Fruit fly (Drosophila melanogaster) whole organism, embryonic: ENCODE data around the gene Tengl3.

Experiments used
- B-H2 ChIP-seq: fragments of 200-800 bp; sonication (Bioruptor generic); optimal IDR thresholded peaks from 2 replicates; lab custom pipeline; 2018; ENCODE audit warnings: missing biosample characterization, mild to moderate bottlenecking, missing genetic modification characterization
- Bgb ChIP-seq: fragments of 200-800 bp; sonication (Bioruptor generic); IDR thresholded peaks from 2 replicates; pipeline ENCODE4 v1.3.6; 2022; ENCODE audit warnings: missing biosample characterization, missing genetic modification characterization; ENCODE audit not compliant: partially characterized antibody
- CG11560 ChIP-seq: fragments of 200-800 bp; sonication (Bioruptor generic); IDR thresholded peaks from 3 replicates; pipeline ENCODE4 v1.3.6; 2022; ENCODE audit warnings: missing biosample characterization, missing genetic modification characterization
- CG12942 ChIP-seq: fragments of 200-800 bp; sonication (Bioruptor generic); optimal IDR thresholded peaks from 3 replicates; lab custom pipeline; 2016; ENCODE audit warnings: missing biosample characterization, missing genetic modification characterization
- CG13123 ChIP-seq: fragments of 200-800 bp; sonication (Bioruptor generic); optimal IDR thresholded peaks from 2 replicates; lab custom pipeline; 2016; ENCODE audit warnings: missing biosample characterization, missing genetic modification characterization
- CG13287 ChIP-seq: fragments of 200-800 bp; sonication (Bioruptor generic); IDR thresholded peaks from 2 replicates; pipeline ENCODE4 v1.3.6; 2022; ENCODE audit warnings: missing biosample characterization, missing genetic modification characterization; ENCODE audit not compliant: partially characterized antibody
- CG13775 ChIP-seq: fragments of 200-800 bp; sonication (Bioruptor generic); optimal IDR thresholded peaks from 3 replicates; lab custom pipeline; 2017; ENCODE audit warnings: missing biosample characterization, mild to moderate bottlenecking, missing genetic modification characterization
- CG16813 ChIP-seq: fragments of 200-800 bp; sonication (Bioruptor generic); IDR thresholded peaks from 3 replicates; pipeline ENCODE4 v1.3.6; 2022; ENCODE audit warnings: missing biosample characterization, missing genetic modification characterization; ENCODE audit not compliant: partially characterized antibody
- CG17186 ChIP-seq: fragments of 200-800 bp; sonication (Bioruptor generic); optimal IDR thresholded peaks from 3 replicates; lab custom pipeline; 2017; ENCODE audit warnings: missing biosample characterization, missing genetic modification reagents, missing genetic modification characterization
- CG17829 ChIP-seq: fragments of 200-800 bp; optimal IDR thresholded peaks from 2 replicates; lab custom pipeline; 2019; ENCODE audit warnings: missing biosample characterization, mild to moderate bottlenecking, missing genetic modification characterization, moderate library complexity
- CG1792 ChIP-seq: fragments of 200-800 bp; sonication (Bioruptor generic); optimal IDR thresholded peaks from 2 replicates; lab custom pipeline; 2016; ENCODE audit warnings: missing biosample characterization, missing genetic modification characterization
- CG1832 ChIP-seq: fragments of 200-800 bp; sonication (Bioruptor generic); optimal IDR thresholded peaks from 2 replicates; lab custom pipeline; 2017; ENCODE audit warnings: missing biosample characterization, mild to moderate bottlenecking, missing genetic modification characterization, inconsistent platforms
- CG30431 ChIP-seq: fragments of 200-800 bp; sonication (Bioruptor generic); optimal IDR thresholded peaks from 2 replicates; lab custom pipeline; 2017; ENCODE audit warnings: missing biosample characterization, missing genetic modification characterization
- CG31365 ChIP-seq: fragments of 200-800 bp; sonication (Bioruptor generic); optimal IDR thresholded peaks from 2 replicates; lab custom pipeline; 2018; ENCODE audit warnings: missing biosample characterization, mild to moderate bottlenecking, missing genetic modification characterization
- CG33557 ChIP-seq: fragments of 200-800 bp; sonication (Bioruptor generic); optimal IDR thresholded peaks from 2 replicates; lab custom pipeline; 2019; ENCODE audit warnings: missing biosample characterization, mild to moderate bottlenecking, missing genetic modification characterization, moderate library complexity
- CG34376 ChIP-seq: fragments of 200-800 bp; sonication (Bioruptor generic); optimal IDR thresholded peaks from 2 replicates; lab custom pipeline; 2018; ENCODE audit warnings: missing biosample characterization, mild to moderate bottlenecking, missing genetic modification characterization
- CG42726 ChIP-seq: fragments of 200-800 bp; sonication (Bioruptor generic); IDR thresholded peaks from 2 replicates; pipeline ENCODE4 v1.3.6; 2022; ENCODE audit warnings: missing biosample characterization, missing genetic modification characterization; ENCODE audit not compliant: partially characterized antibody
- CG4730 ChIP-seq: fragments of 200-800 bp; sonication (Bioruptor generic); IDR thresholded peaks from 2 replicates; pipeline ENCODE4 v1.3.6; 2022; ENCODE audit warnings: missing biosample characterization, missing genetic modification characterization
- CG6689 ChIP-seq: fragments of 200-800 bp; sonication (Bioruptor generic); IDR thresholded peaks from 2 replicates; pipeline ENCODE4 v1.3.6; 2022; ENCODE audit warnings: missing biosample characterization, missing genetic modification characterization
- CG7963 ChIP-seq: fragments of 200-800 bp; sonication (Bioruptor generic); IDR thresholded peaks from 3 replicates; pipeline ENCODE4 v1.3.6; 2022; ENCODE audit warnings: missing biosample characterization, missing genetic modification characterization; ENCODE audit not compliant: partially characterized antibody
- CG9817 ChIP-seq: fragments of 200-800 bp; sonication (Bioruptor generic); optimal IDR thresholded peaks from 2 replicates; lab custom pipeline; 2018; ENCODE audit warnings: missing biosample characterization, mild to moderate bottlenecking, missing genetic modification characterization, moderate library complexity
- CrebB ChIP-seq: fragments of 200-800 bp; sonication (Bioruptor generic); optimal IDR thresholded peaks from 3 replicates; lab custom pipeline; 2018; ENCODE audit warnings: missing biosample characterization, mild to moderate bottlenecking, missing genetic modification characterization
- Dbx ChIP-seq: fragments of 200-800 bp; sonication (Bioruptor generic); IDR thresholded peaks from 3 replicates; pipeline ENCODE4 v1.3.6; 2022; ENCODE audit warnings: missing biosample characterization, missing genetic modification characterization
- Hmr ChIP-seq: fragments of 200-800 bp; sonication (Bioruptor generic); optimal IDR thresholded peaks from 3 replicates; lab custom pipeline; 2017; ENCODE audit warnings: mild to moderate bottlenecking, missing biosample characterization, missing genetic modification reagents, missing genetic modification characterization
- MBD-R2 ChIP-seq: fragments of 200-800 bp; sonication (Bioruptor generic); IDR thresholded peaks from 2 replicates; pipeline ENCODE4 v1.3.6; 2022; ENCODE audit warnings: missing biosample characterization, missing genetic modification characterization
- Med ChIP-seq: fragments of 200-800 bp; sonication (Bioruptor generic); peaks from one replicate; lab custom pipeline; 2016; ENCODE audit warnings: missing biosample characterization, missing genetic modification characterization, mild to moderate bottlenecking, inconsistent platforms, moderate library complexity
- Spps ChIP-seq: fragments of 200-800 bp; sonication (Bioruptor generic); optimal IDR thresholded peaks from 2 replicates; lab custom pipeline; 2018; ENCODE audit warnings: missing biosample characterization, mild to moderate bottlenecking, missing genetic modification characterization
- Sry-δ ChIP-seq: fragments of 200-800 bp; sonication (Bioruptor generic); optimal IDR thresholded peaks from 2 replicates; lab custom pipeline; 2016; ENCODE audit warnings: missing biosample characterization, missing genetic modification characterization
- Stat92E ChIP-seq, 3 experiments: fragments of >200 bp in 2 of 3; fragments of 200-800 bp in 1 of 3; sonication (Bioruptor generic) in 1 of 3; optimal IDR thresholded peaks; 2 replicates each; lab custom pipeline; 2017 to 2019; ENCODE audit warnings: missing biosample characterization in 3 of 3, missing genetic modification characterization in 3 of 3, mild to moderate bottlenecking in 1 of 3, moderate library complexity in 1 of 3
- YL-1 ChIP-seq: fragments of 200-800 bp; sonication (Bioruptor generic); optimal IDR thresholded peaks from 3 replicates; lab custom pipeline; 2017; ENCODE audit warnings: missing biosample characterization, mild to moderate bottlenecking, missing genetic modification characterization
- amos ChIP-seq: fragments of 200-800 bp; sonication (Bioruptor generic); IDR thresholded peaks from 2 replicates; pipeline ENCODE4 v1.3.6; 2022; ENCODE audit warnings: missing biosample characterization, missing genetic modification characterization; ENCODE audit not compliant: partially characterized antibody
- chinmo ChIP-seq: fragments of 200-800 bp; sonication (Bioruptor generic); IDR thresholded peaks from 4 replicates; pipeline ENCODE4 v1.3.6; 2022; ENCODE audit warnings: missing biosample characterization, missing genetic modification characterization; ENCODE audit not compliant: partially characterized antibody
- crc ChIP-seq: fragments of 200-800 bp; sonication (Bioruptor generic); optimal IDR thresholded peaks from 2 replicates; lab custom pipeline; 2016; ENCODE audit warnings: missing biosample characterization, missing genetic modification characterization
- en ChIP-seq: fragments of 200-800 bp; sonication (Bioruptor generic); optimal IDR thresholded peaks from 2 replicates; lab custom pipeline; 2016; ENCODE audit warnings: missing biosample characterization, missing genetic modification characterization
- grn ChIP-seq: fragments of 200-800 bp; sonication (Bioruptor generic); optimal IDR thresholded peaks from 3 replicates; lab custom pipeline; 2017; ENCODE audit warnings: missing biosample characterization, missing genetic modification characterization
- hb ChIP-seq: fragments of 200-800 bp; sonication (Bioruptor generic); IDR thresholded peaks from 3 replicates; pipeline ENCODE4 v1.3.6; 2022; ENCODE audit warnings: missing biosample characterization, missing genetic modification characterization; ENCODE audit not compliant: partially characterized antibody
- hbn ChIP-seq: fragments of 200-800 bp; sonication (Bioruptor generic); IDR thresholded peaks from 2 replicates; pipeline ENCODE4 v1.3.6; 2022; ENCODE audit warnings: missing biosample characterization, missing genetic modification characterization; ENCODE audit not compliant: partially characterized antibody
- knrl ChIP-seq: fragments of 200-800 bp; sonication (Bioruptor generic); IDR thresholded peaks from 3 replicates; pipeline ENCODE4 v1.3.6; 2022; ENCODE audit warnings: missing biosample characterization, missing genetic modification characterization; ENCODE audit not compliant: partially characterized antibody
- lilli ChIP-seq: fragments of 200-800 bp; sonication (Bioruptor generic); optimal IDR thresholded peaks from 3 replicates; lab custom pipeline; 2016; ENCODE audit warnings: missing biosample characterization, missing genetic modification characterization
- nom ChIP-seq: fragments of 200-800 bp; sonication (Bioruptor generic); optimal IDR thresholded peaks from 2 replicates; lab custom pipeline; 2017; ENCODE audit warnings: missing biosample characterization, missing genetic modification characterization, mild to moderate bottlenecking, moderate library complexity, missing genetic modification reagents
- onecut ChIP-seq: fragments of 200-800 bp; sonication (Bioruptor generic); IDR thresholded peaks from 2 replicates; pipeline ENCODE4 v1.3.6; 2022; ENCODE audit warnings: missing biosample characterization, missing genetic modification characterization
- org-1 ChIP-seq: fragments of 200-800 bp; sonication (Bioruptor generic); optimal IDR thresholded peaks from 2 replicates; lab custom pipeline; 2017; ENCODE audit warnings: missing biosample characterization, missing genetic modification characterization
- p53 ChIP-seq: fragments of 200-800 bp; sonication (Bioruptor generic); optimal IDR thresholded peaks from 2 replicates; lab custom pipeline; 2016; ENCODE audit warnings: missing biosample characterization, missing genetic modification characterization
- pzg ChIP-seq: fragments of 200-800 bp; sonication (Bioruptor generic); optimal IDR thresholded peaks from 3 replicates; lab custom pipeline; 2018; ENCODE audit warnings: missing biosample characterization, mild to moderate bottlenecking, missing genetic modification characterization, moderate library complexity
- row ChIP-seq: fragments of 200-800 bp; sonication (Bioruptor generic); IDR thresholded peaks from 3 replicates; pipeline ENCODE4 v1.3.6; 2022; ENCODE audit warnings: missing biosample characterization, missing genetic modification characterization
- sens ChIP-seq: fragments of 200-800 bp; sonication (Bioruptor generic); peaks from one replicate; lab custom pipeline; 2016; ENCODE audit warnings: missing biosample characterization, missing genetic modification characterization
- sob ChIP-seq: fragments of 200-800 bp; sonication (Bioruptor generic); IDR thresholded peaks from 2 replicates; pipeline ENCODE4 v1.3.6; 2022; ENCODE audit warnings: missing biosample characterization, missing genetic modification characterization
- stc ChIP-seq: fragments of 200-800 bp; sonication (Bioruptor generic); IDR thresholded peaks from 2 replicates; pipeline ENCODE4 v1.3.6; 2022; ENCODE audit warnings: missing biosample characterization, missing genetic modification characterization
- tap ChIP-seq: fragments of 200-800 bp; optimal IDR thresholded peaks from 3 replicates; lab custom pipeline; 2019; ENCODE audit warnings: missing biosample characterization, mild to moderate bottlenecking, missing genetic modification characterization, moderate library complexity
- vnd ChIP-seq: fragments of 200-800 bp; sonication (Bioruptor generic); IDR thresholded peaks from 3 replicates; pipeline ENCODE4 v1.3.6; 2022; ENCODE audit warnings: missing biosample characterization, missing genetic modification characterization; ENCODE audit not compliant: partially characterized antibody

The Tengl3 gene

dm6 chr2L:2236722-2237121, 1.3 kb downstream of the Tengl3 start, which contains the start of gene Sec24CD (continued):
- peak; percentile 97 for TF ChIP-seq CG13287 (GFP tag; lab: Robert Waterston, UW)
- TF ChIP-seq Spps (tag; lab: Kevin White, UChicago), result no peak
- no peak for TF ChIP-seq CG13775 (GFP tag; lab: Kevin White, UChicago)
- no peak for TF ChIP-seq B-H2
- TF ChIP-seq vnd, result peak; percentile 84
- TF ChIP-seq Med, result peak; percentile 57
- TF ChIP-seq nom (GFP tag; lab: Kevin White, UChicago), result peak; percentile 73
- TF ChIP-seq Hmr (GFP tag; lab: Kevin White, UChicago), result no peak
- no peak for TF ChIP-seq CG4730 (GFP tag; lab: Robert Waterston, UW)
- TF ChIP-seq CG1832 (GFP tag; lab: Kevin White, UChicago), result no peak
- TF ChIP-seq CG9817 (tag; lab: Kevin White, UChicago), result no peak
- TF ChIP-seq CG17829 (tag; lab: Kevin White, UChicago), result peak; percentile 33
- TF ChIP-seq amos, result peak; percentile 84; the same call in 1 of the 2 replicates
- TF ChIP-seq p53, result no peak
- peak; percentile 96 for TF ChIP-seq Bgb (GFP tag; lab: Robert Waterston, UW)
- peak; percentile 33 for TF ChIP-seq sens
- no peak for TF ChIP-seq grn
- peak; percentile 10 for TF ChIP-seq CG17186
- peak; percentile 97 for TF ChIP-seq chinmo (GFP tag; lab: Robert Waterston, UW)
- TF ChIP-seq Dbx (GFP tag; lab: Robert Waterston, UW), result 0 out of 3 replicates have a peak, but pooled peaks have one; percentile 19
- peak; percentile 57; the same call in 1 of the 2 replicates for TF ChIP-seq CG42726
- TF ChIP-seq onecut (GFP tag; lab: Robert Waterston, UW), result peak; percentile 77
- TF ChIP-seq stc (GFP tag; lab: Robert Waterston, UW), result no peak
- TF ChIP-seq CG1792 (GFP tag; lab: Kevin White, UChicago), result no peak
- TF ChIP-seq pzg (GFP tag; lab: Kevin White, UChicago), result peak; percentile 84
- TF ChIP-seq CG16813 (GFP tag; lab: Robert Waterston, UW), result peak; percentile 84
- peak; percentile 35 for TF ChIP-seq CG34376 (GFP tag; lab: Kevin White, UChicago)
- TF ChIP-seq sob, result no peak
- TF ChIP-seq hb, result peak; percentile 93
- TF ChIP-seq Stat92E (GFP tag; optimal IDR thresholded peaks at IDR 0.05; lab: Kevin White, UChicago), result peak in 1 of 3 experiments; percentile 79
- no peak for TF ChIP-seq tap
- TF ChIP-seq MBD-R2 (GFP tag; lab: Robert Waterston, UW), result peak; percentile 76
- peak; percentile 91 for TF ChIP-seq YL-1 (GFP tag; lab: Kevin White, UChicago)
- no peak for TF ChIP-seq CG30431 (GFP tag; lab: Kevin White, UChicago)
- TF ChIP-seq en (GFP tag; lab: Kevin White, UChicago), result no peak
- TF ChIP-seq CG13123, result no peak
- no peak for TF ChIP-seq CG31365 (tag; lab: Kevin White, UChicago)
- TF ChIP-seq CG7963 (GFP tag; lab: Robert Waterston, UW), result peak; percentile 95
- TF ChIP-seq CrebB, result peak; percentile 68
- peak; percentile 98 for TF ChIP-seq CG11560 (tag; lab: Robert Waterston, UW)
- TF ChIP-seq knrl (GFP tag; lab: Robert Waterston, UW), result peak; percentile 59; the same call in 2 of the 3 replicates
- TF ChIP-seq org-1, result no peak
- TF ChIP-seq lilli (GFP tag; lab: Kevin White, UChicago), result peak; percentile 35
- TF ChIP-seq CG12942 (GFP tag; lab: Kevin White, UChicago), result no peak
- TF ChIP-seq CG6689 (GFP tag; lab: Robert Waterston, UW), result peak; percentile 100
- TF ChIP-seq CG33557 (GFP tag; lab: Kevin White, UChicago), result peak; percentile 19
- peak; percentile 76 for TF ChIP-seq hbn (GFP tag; lab: Robert Waterston, UW)
- TF ChIP-seq row (GFP tag; lab: Robert Waterston, UW), result peak; percentile 80
- TF ChIP-seq Sry-δ (GFP tag; lab: Kevin White, UChicago), result peak; percentile 74
- no peak for TF ChIP-seq crc
